Worm (Caenorhabditis elegans): ENCODE results near the gene F01D5.2.

F01D5.2 gene

DNA sequence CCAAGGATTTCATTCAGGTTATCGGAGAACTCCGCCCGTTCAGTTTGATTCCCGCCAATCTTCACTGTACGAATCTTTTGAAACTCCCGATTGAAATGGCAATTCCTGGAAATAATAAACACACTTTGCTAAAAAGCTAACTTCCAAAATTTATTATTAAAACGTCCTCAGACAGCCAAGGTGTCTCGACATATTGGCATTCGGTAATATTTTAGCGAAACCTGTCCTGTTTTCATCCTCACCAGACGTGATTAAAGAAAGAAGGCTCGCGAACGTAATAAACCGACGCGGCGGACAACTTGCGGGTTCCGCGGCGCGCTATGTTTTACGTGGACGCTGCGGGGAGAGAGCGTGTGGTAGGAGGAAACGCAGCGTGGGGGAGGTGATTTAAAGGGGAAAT, 19.3 kb upstream of the F01D5.2 start (continued):
- TF ChIP-seq B0035.1 (tag; optimal IDR thresholded peaks at IDR 0.05), result peak; percentile 37
- TF ChIP-seq D2030.7 (GFP tag; IDR thresholded peaks at IDR 0.05), result peak; percentile 96
- TF ChIP-seq athp-1 (tag; optimal IDR thresholded peaks at IDR 0.05), result peak; percentile 64
- no peak for TF ChIP-seq hlh-26 (GFP tag; conservative IDR thresholded peaks at IDR 0.05)
- TF ChIP-seq zfh-2 (GFP tag; conservative IDR thresholded peaks at IDR 0.05), result peak; percentile 91
- no peak for TF ChIP-seq nfya-2 (GFP tag; IDR thresholded peaks at IDR 0.05)
- TF ChIP-seq K12H6.12 (tag; optimal IDR thresholded peaks at IDR 0.05), result peak; percentile 31
- peak; percentile 78 for TF ChIP-seq T26A5.8 (tag; optimal IDR thresholded peaks at IDR 0.05)
- TF ChIP-seq him-1 (tag; optimal IDR thresholded peaks at IDR 0.05), result peak; percentile 97
- TF ChIP-seq aptf-3 (GFP tag; IDR thresholded peaks at IDR 0.05), result no peak
- peak; percentile 18 for TF ChIP-seq pha-4 (tag; optimal IDR thresholded peaks at IDR 0.05)
- TF ChIP-seq dox-1 (GFP tag; IDR thresholded peaks at IDR 0.05), result peak; percentile 95
- peak; percentile 39 for TF ChIP-seq ceh-27 (GFP tag; optimal IDR thresholded peaks at IDR 0.05)
- TF ChIP-seq cebp-2 (GFP tag; IDR thresholded peaks at IDR 0.05), result no peak
- TF ChIP-seq lin-26 (GFP tag; IDR thresholded peaks at IDR 0.05), result peak; percentile 74
- TF ChIP-seq Y53F4B.3 (GFP tag; IDR thresholded peaks at IDR 0.05), result peak; percentile 34; the same call in 1 of the 2 replicates
- TF ChIP-seq mel-28 (tag; optimal IDR thresholded peaks at IDR 0.05; ENCODE audit: borderline replicate concordance), result no peak
- peak; percentile 10; the same call in 1 of the 2 replicates for TF ChIP-seq Y95B8A.8 (GFP tag; IDR thresholded peaks at IDR 0.05)
- TF ChIP-seq nhr-90 (tag; optimal IDR thresholded peaks at IDR 0.05), result no peak
- TF ChIP-seq let-526 (GFP tag; IDR thresholded peaks at IDR 0.05), result no peak
- no peak for TF ChIP-seq mxl-1 (tag; optimal IDR thresholded peaks at IDR 0.05)
- no peak for TF ChIP-seq ztf-22 (GFP tag; optimal IDR thresholded peaks at IDR 0.05)
- peak; percentile 63 for TF ChIP-seq madf-8 (GFP tag; conservative IDR thresholded peaks at IDR 0.05)
- TF ChIP-seq Y79H2A.3 (GFP tag; conservative IDR thresholded peaks at IDR 0.05), result peak; percentile 62; the same call in 1 of the 2 replicates
- TF ChIP-seq C17E4.6 (GFP tag; IDR thresholded peaks at IDR 0.05), result peak; percentile 74; the same call in 1 of the 2 replicates
- no peak for TF ChIP-seq bed-1 (GFP tag; IDR thresholded peaks at IDR 0.05)
- no peak for TF ChIP-seq ceh-58 (GFP tag; IDR thresholded peaks at IDR 0.05)
- peak; percentile 46 for TF ChIP-seq sptf-2 (GFP tag; optimal IDR thresholded peaks at IDR 0.05)
- TF ChIP-seq unc-62 (GFP tag; optimal IDR thresholded peaks at IDR 0.05), result no peak
- TF ChIP-seq attf-3 (GFP tag; conservative IDR thresholded peaks at IDR 0.05), result no peak
- TF ChIP-seq atf-7 (tag; optimal IDR thresholded peaks at IDR 0.05), result peak; percentile 78
- TF ChIP-seq mcd-1 (GFP tag; IDR thresholded peaks at IDR 0.05), result peak; percentile 92
- TF ChIP-seq F55B11.4 (tag; optimal IDR thresholded peaks at IDR 0.05; ENCODE audit: borderline replicate concordance, insufficient read depth), result no peak
- TF ChIP-seq hmg-20 (GFP tag; IDR thresholded peaks at IDR 0.05), result peak; percentile 74
- TF ChIP-seq egl-44 (GFP tag; IDR thresholded peaks at IDR 0.05), result no peak
- TF ChIP-seq nfya-1 (tag; optimal IDR thresholded peaks at IDR 0.05; ENCODE audit: borderline replicate concordance, insufficient read depth), result no peak
- TF ChIP-seq cebp-1 (GFP tag; IDR thresholded peaks at IDR 0.05), result no peak
- TF ChIP-seq cebp-1 (tag; optimal IDR thresholded peaks at IDR 0.05), result peak; percentile 73
- TF ChIP-seq F49E8.2 (tag; optimal IDR thresholded peaks at IDR 0.05; ENCODE audit: insufficient read depth), result peak; percentile 88
- peak; percentile 37; the same call in 1 of the 2 replicates for TF ChIP-seq madf-3 (GFP tag; IDR thresholded peaks at IDR 0.05)
- no peak for TF ChIP-seq lag-1 (GFP tag; IDR thresholded peaks at IDR 0.05)
- peak; percentile 54 for TF ChIP-seq F22D6.2 (tag; optimal IDR thresholded peaks at IDR 0.05)
- no peak for TF ChIP-seq rpc-1 (optimal IDR thresholded peaks at IDR 0.05)
- peak; percentile 10 for TF ChIP-seq rpc-1 (tag; optimal IDR thresholded peaks at IDR 0.05)
- TF ChIP-seq B0019.2 (GFP tag; conservative IDR thresholded peaks at IDR 0.05), result no peak
- TF ChIP-seq attf-6 (GFP tag; IDR thresholded peaks at IDR 0.05), result peak; percentile 96
- TF ChIP-seq ztf-28 (GFP tag; IDR thresholded peaks at IDR 0.05), result no peak
- peak; percentile 6 to 28 for TF ChIP-seq rec-8 (tag; optimal IDR thresholded peaks at IDR 0.05)
- TF ChIP-seq ztf-25 (GFP tag; IDR thresholded peaks at IDR 0.05), result no peak

Data from whole organism, young adult.